Fruit fly (Drosophila melanogaster): ENCODE measurements around the gene Or65b.

Or65b gene

DNA sequence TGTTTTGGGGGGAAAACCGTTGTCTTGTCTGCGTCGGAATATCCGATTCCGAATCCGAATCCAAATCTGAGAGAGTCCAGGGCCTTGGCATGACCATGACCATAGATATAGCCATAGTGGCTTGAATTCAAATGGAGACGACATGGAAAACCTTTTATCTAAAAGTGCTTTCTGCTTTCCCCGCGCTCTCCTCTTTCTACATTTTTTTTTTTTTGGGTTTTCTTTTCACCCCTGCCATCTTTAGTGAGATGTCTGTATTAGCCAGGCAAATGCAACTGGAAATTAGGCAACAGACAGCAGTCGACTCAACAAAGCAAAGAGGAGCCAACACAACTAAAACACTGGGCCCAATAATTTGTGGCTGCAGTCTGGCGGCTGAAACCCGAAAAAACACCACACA, 16.8 kb downstream of the Or65b start:
- no peak for TF ChIP-seq Hr78 (GFP tag; optimal IDR thresholded peaks at IDR 0.05)
- no peak for TF ChIP-seq rgr (GFP tag; optimal IDR thresholded peaks at IDR 0.05)
- no peak for TF ChIP-seq usp (GFP tag; optimal IDR thresholded peaks at IDR 0.05)
- no peak for TF ChIP-seq h (GFP tag; optimal IDR thresholded peaks at IDR 0.05)
- TF ChIP-seq Myc (optimal IDR thresholded peaks at IDR 0.05) = no peak
- no peak for TF ChIP-seq OdsH (GFP tag; optimal IDR thresholded peaks at IDR 0.05)
- TF ChIP-seq dmrt93B (GFP tag; optimal IDR thresholded peaks at IDR 0.05) = no peak
- no peak for TF ChIP-seq pan (optimal IDR thresholded peaks at IDR 0.05)
- no peak for TF ChIP-seq ey (GFP tag; optimal IDR thresholded peaks at IDR 0.05)
- no peak for TF ChIP-seq brk (GFP tag; optimal IDR thresholded peaks at IDR 0.05)
- no peak for TF ChIP-seq br (GFP tag; optimal IDR thresholded peaks at IDR 0.05)
- no peak for TF ChIP-seq Dfd (GFP tag; optimal IDR thresholded peaks at IDR 0.05)
- no peak for TF ChIP-seq Jra (GFP tag; optimal IDR thresholded peaks at IDR 0.05)
- no peak for TF ChIP-seq dl (GFP tag; optimal IDR thresholded peaks at IDR 0.05; ENCODE audit: insufficient read depth in 1 of 2, partially characterized antibody in 2 of 2)

DNA sequence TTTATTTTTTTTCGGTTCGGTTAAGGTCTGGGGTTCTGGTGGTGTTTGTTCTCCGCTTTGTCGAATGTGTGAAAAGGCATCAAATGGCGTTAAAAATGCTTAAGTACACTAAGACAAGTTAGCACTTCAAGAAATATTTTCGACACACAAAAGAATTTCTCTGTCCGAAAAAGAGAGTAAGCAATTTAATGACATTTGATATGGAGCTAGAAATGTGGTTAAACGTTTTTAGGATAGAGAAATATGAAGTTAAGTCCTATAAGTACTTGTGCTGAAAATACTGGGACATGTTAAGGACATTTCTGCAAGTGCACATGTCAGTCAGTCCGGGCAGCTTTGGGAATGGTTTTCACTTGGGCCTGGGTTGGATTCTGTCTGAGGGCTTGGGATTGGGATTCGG, 18.8 kb downstream of the Or65b start:
- TF ChIP-seq fru (GFP tag; optimal IDR thresholded peaks at IDR 0.05) (peak; percentile 56), rgr (GFP tag; optimal IDR thresholded peaks at IDR 0.05) (peak; percentile 32), N (GFP tag; optimal IDR thresholded peaks at IDR 0.05) (no peak), HLH106 (tag; optimal IDR thresholded peaks at IDR 0.05) (peak; percentile 26), brk (GFP tag; optimal IDR thresholded peaks at IDR 0.05) (no peak), h (GFP tag; optimal IDR thresholded peaks at IDR 0.05) (peak; percentile 44), Sp1 (GFP tag; optimal IDR thresholded peaks at IDR 0.05) (peak; percentile 3), dl (GFP tag; optimal IDR thresholded peaks at IDR 0.05; ENCODE audit: insufficient read depth in 1 of 2, partially characterized antibody in 2 of 2) (no peak), ey (GFP tag; optimal IDR thresholded peaks at IDR 0.05) (peak; percentile 53), sage (GFP tag; optimal IDR thresholded peaks at IDR 0.05) (no peak), woc (GFP tag; optimal IDR thresholded peaks at IDR 0.05) (peak; percentile 15), psq (GFP tag; optimal IDR thresholded peaks at IDR 0.05) (peak; percentile 5), foxo (GFP tag; optimal IDR thresholded peaks at IDR 0.05) (peak in 1 of 2 experiments; percentile 52), Dif (GFP tag; optimal IDR thresholded peaks at IDR 0.05; ENCODE audit: partially characterized antibody) (no peak), OdsH (GFP tag; optimal IDR thresholded peaks at IDR 0.05) (peak; percentile 45)

DNA sequence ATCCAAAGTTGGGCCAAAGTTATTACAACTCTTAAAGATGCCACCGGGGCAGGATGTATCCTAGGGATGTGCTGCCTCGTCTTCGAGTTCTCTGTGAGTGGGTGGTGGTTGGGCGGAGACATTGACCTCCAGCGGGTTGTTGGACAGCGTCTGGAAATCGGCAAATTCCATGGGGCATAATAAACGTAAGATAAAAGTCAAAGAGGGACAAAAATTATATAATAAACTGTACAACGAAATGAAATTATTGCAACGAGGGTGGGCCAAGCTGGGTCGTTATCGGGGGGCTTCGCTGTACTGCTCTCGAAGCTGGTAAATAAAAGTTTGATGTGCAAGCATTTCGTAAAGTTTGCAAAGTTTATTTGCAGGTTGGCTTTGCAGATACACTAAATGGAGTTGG, 23.0 kb downstream of the Or65b start:
- no peak for TF ChIP-seq Hr83 (GFP tag; optimal IDR thresholded peaks at IDR 0.05; ENCODE audit: poor library complexity, severe bottlenecking)
- no peak for TF ChIP-seq dmrt93B (GFP tag; optimal IDR thresholded peaks at IDR 0.05)
- TF ChIP-seq CG32264 (GFP tag; optimal IDR thresholded peaks at IDR 0.05) = no peak
- TF ChIP-seq GATAd (GFP tag; optimal IDR thresholded peaks at IDR 0.05) = no peak
- no peak for TF ChIP-seq Vsx2 (GFP tag; optimal IDR thresholded peaks at IDR 0.05; ENCODE audit: partially characterized antibody)
- no peak for TF ChIP-seq foxo (GFP tag; optimal IDR thresholded peaks at IDR 0.05)
- no peak for TF ChIP-seq usp (GFP tag; optimal IDR thresholded peaks at IDR 0.05)
- TF ChIP-seq Dif (GFP tag; optimal IDR thresholded peaks at IDR 0.05; ENCODE audit: partially characterized antibody) = no peak

DNA sequence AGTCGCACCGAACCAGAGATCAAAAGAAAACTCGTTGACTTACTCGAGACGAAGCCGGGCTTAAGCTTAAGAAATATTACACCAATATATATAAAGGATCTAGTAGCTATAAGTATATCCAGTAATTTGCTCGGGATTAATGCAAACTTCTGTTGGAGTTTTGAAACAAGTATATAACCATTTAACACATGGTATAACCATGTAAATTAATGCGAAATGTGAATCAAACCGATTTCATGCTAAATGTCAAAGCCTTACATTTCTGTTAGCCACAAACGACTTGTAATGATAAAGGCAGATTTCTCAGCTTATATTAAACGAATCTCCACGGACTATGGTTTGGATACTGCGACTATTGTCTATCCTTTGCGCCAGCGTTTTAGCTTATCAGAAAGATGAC, 24.6 kb downstream of the Or65b start, which contains the start of gene Sfp65A:
Gene Sfp65A, plus strand, starts transcription at position 301 of the 400 bp plus-strand sequence.
- TF ChIP-seq CrebA (GFP tag; optimal IDR thresholded peaks at IDR 0.05; ENCODE audit: borderline replicate concordance) = no peak

DNA sequence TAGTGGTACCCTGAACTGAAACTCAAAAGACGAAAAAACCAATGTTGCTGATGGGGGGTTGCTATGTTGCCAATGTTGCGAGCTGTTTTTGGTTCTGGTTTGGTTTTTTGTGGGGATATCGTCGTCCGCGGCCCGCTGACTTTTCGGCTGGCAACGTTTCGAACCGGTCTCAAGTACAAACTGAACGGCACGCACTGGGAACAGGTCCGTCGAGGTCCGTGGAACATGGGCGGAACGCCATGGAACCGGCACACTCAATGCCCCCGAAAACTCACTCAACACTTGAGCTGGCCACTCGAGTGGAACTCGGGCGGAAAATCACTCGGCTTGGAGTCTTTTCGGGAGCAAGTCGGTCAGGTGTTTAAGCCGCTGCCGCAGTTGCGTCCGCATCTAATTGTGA, 26.8 kb downstream of the Or65b start, which contains the start of gene CG13300:
Gene CG13300, minus strand, starts transcription at position 159 of the 400 bp plus-strand sequence.
- no peak for TF ChIP-seq sv (GFP tag; optimal IDR thresholded peaks at IDR 0.05)
- TF ChIP-seq Dfd (GFP tag; optimal IDR thresholded peaks at IDR 0.05) = no peak
- TF ChIP-seq Dif (GFP tag; optimal IDR thresholded peaks at IDR 0.05; ENCODE audit: partially characterized antibody) = peak; percentile 60
- no peak for TF ChIP-seq Hr78 (GFP tag; optimal IDR thresholded peaks at IDR 0.05)
- TF ChIP-seq fru (GFP tag; optimal IDR thresholded peaks at IDR 0.05) = peak; percentile 8
- TF ChIP-seq Sp1 (GFP tag; optimal IDR thresholded peaks at IDR 0.05) = peak; percentile 45
- peak; percentile 5 for TF ChIP-seq Hr83 (GFP tag; optimal IDR thresholded peaks at IDR 0.05; ENCODE audit: poor library complexity, severe bottlenecking)
- no peak for TF ChIP-seq jim (GFP tag; optimal IDR thresholded peaks at IDR 0.05)
- TF ChIP-seq woc (GFP tag; optimal IDR thresholded peaks at IDR 0.05) = no peak
- no peak for TF ChIP-seq foxo (GFP tag; optimal IDR thresholded peaks at IDR 0.05)
- TF ChIP-seq Vsx2 (GFP tag; optimal IDR thresholded peaks at IDR 0.05; ENCODE audit: partially characterized antibody) = peak; percentile 77
- TF ChIP-seq Abd-B (GFP tag; optimal IDR thresholded peaks at IDR 0.05) = no peak
- TF ChIP-seq dsf (GFP tag; optimal IDR thresholded peaks at IDR 0.05; ENCODE audit: borderline replicate concordance) = no peak

Data from whole organism, wandering third instar larva.